Worm (Caenorhabditis elegans) whole organism, L1 larva: Measurements from ENCODE around the gene W07E11.1.

Experiments
- C04F5.9 ChIP-seq: sonication (generic microtip); optimal IDR thresholded peaks from 2 replicates; lab custom pipeline; 2016; ENCODE audit warnings: missing genetic modification characterization, missing compliant biosample characterization
- C16A3.4 ChIP-seq: fragments of 150-350 bp; optimal IDR thresholded peaks from 2 replicates; lab custom pipeline; 2014; ENCODE audit warnings: missing biosample characterization, missing genetic modification characterization
- C34B4.2 ChIP-seq: sonication (generic microtip); optimal IDR thresholded peaks from 2 replicates; lab custom pipeline; 2017; ENCODE audit warnings: mild to moderate bottlenecking, missing genetic modification characterization, missing compliant biosample characterization
- Y116A8C.19 ChIP-seq: sonication (generic microtip); optimal IDR thresholded peaks from 2 replicates; lab custom pipeline; 2016; ENCODE audit warnings: missing compliant biosample characterization, missing genetic modification characterization, borderline replicate concordance
- alr-1 ChIP-seq: fragments of 200-800 bp; sonication (Bioruptor generic); optimal IDR thresholded peaks from 2 replicates; lab custom pipeline; 2018; ENCODE audit warnings: borderline replicate concordance, mild to moderate bottlenecking, missing genetic modification characterization, missing compliant biosample characterization
- aly-2 ChIP-seq: fragments of 150-350 bp; optimal IDR thresholded peaks from 2 replicates; lab custom pipeline; 2014; ENCODE audit warnings: missing biosample characterization, missing genetic modification characterization
- ama-1 ChIP-seq: fragments of 150-350 bp; optimal IDR thresholded peaks from 2 replicates; lab custom pipeline; 2014
- blmp-1 ChIP-seq: fragments of 150-350 bp; optimal IDR thresholded peaks from 2 replicates; lab custom pipeline; 2014; ENCODE audit warnings: missing biosample characterization, missing genetic modification characterization
- ceh-8 ChIP-seq: fragments of 200-800 bp; sonication (Bioruptor generic); optimal IDR thresholded peaks from 2 replicates; lab custom pipeline; 2018; ENCODE audit warnings: mild to moderate bottlenecking, missing genetic modification characterization, moderate library complexity, missing compliant biosample characterization
- ceh-88 ChIP-seq: fragments of 200-800 bp; sonication (Bioruptor generic); IDR thresholded peaks from 2 replicates; pipeline ENCODE4 v1.3.6; 2022; ENCODE audit warnings: missing genetic modification characterization, missing compliant biosample characterization
- efl-1 ChIP-seq, 4 experiments: fragments of 150-350 bp; optimal IDR thresholded peaks in 3 of 4; peaks in 1 of 4; 1 replicate in 1 of 4; 2 replicates in 3 of 4; lab custom pipeline; 2014; ENCODE audit warnings: missing biosample characterization in 2 of 4, missing genetic modification characterization in 2 of 4, missing genetic modification reagents in 2 of 4
- efl-3 ChIP-seq: fragments of 200-800 bp; sonication (Bioruptor generic); optimal IDR thresholded peaks from 2 replicates; lab custom pipeline; 2018; ENCODE audit warnings: mild to moderate bottlenecking, missing genetic modification characterization, missing compliant biosample characterization
- egl-13 ChIP-seq: sonication (generic microtip); optimal IDR thresholded peaks from 2 replicates; lab custom pipeline; 2016; ENCODE audit warnings: missing genotype, missing genetic modification reagents, missing genetic modification characterization, missing compliant biosample characterization
- egl-27 ChIP-seq, 2 experiments: fragments of 150-350 bp in 1 of 2; sonication (generic microtip); optimal IDR thresholded peaks; 3 replicates each; lab custom pipeline; 2017 to 2018; ENCODE audit warnings: missing biosample characterization in 2 of 2, missing genetic modification characterization in 2 of 2, missing genetic modification reagents in 2 of 2
- elt-2 ChIP-seq: sonication (generic microtip); optimal IDR thresholded peaks from 2 replicates; lab custom pipeline; 2016; ENCODE audit warnings: missing genetic modification characterization, mild to moderate bottlenecking, inconsistent platforms, missing compliant biosample characterization, missing genetic modification reagents
- elt-3 ChIP-seq, 6 experiments: fragments of 150-350 bp in 1 of 6; sonication (generic microtip); optimal IDR thresholded peaks; 2 replicates each; lab custom pipeline; 2017 to 2018; ENCODE audit warnings: missing biosample characterization in 6 of 6, missing genetic modification characterization in 6 of 6, inconsistent platforms in 1 of 6
- ets-5 ChIP-seq: fragments of 200-800 bp; sonication (Bioruptor generic); IDR thresholded peaks from 2 replicates; pipeline ENCODE4 v1.3.6; 2022; ENCODE audit warnings: missing genetic modification characterization, missing compliant biosample characterization
- fkh-10 ChIP-seq: sonication (generic microtip); optimal IDR thresholded peaks from 2 replicates; lab custom pipeline; 2017; ENCODE audit warnings: missing biosample characterization, missing genetic modification reagents, missing genetic modification characterization
- fkh-8 ChIP-seq: sonication (generic microtip); optimal IDR thresholded peaks from 2 replicates; lab custom pipeline; 2016; ENCODE audit warnings: mild to moderate bottlenecking, missing genetic modification characterization, missing compliant biosample characterization
- hlh-17 ChIP-seq: fragments of 200-800 bp; sonication (Bioruptor generic); optimal IDR thresholded peaks from 2 replicates; lab custom pipeline; 2018; ENCODE audit warnings: missing genetic modification characterization, mild to moderate bottlenecking, missing compliant biosample characterization, moderate library complexity, borderline replicate concordance
- hlh-4 ChIP-seq: sonication (generic microtip); optimal IDR thresholded peaks from 2 replicates; lab custom pipeline; 2016; ENCODE audit warnings: mild to moderate bottlenecking, missing genetic modification characterization, missing compliant biosample characterization
- hpl-2 ChIP-seq: fragments of 150-350 bp; optimal IDR thresholded peaks from 2 replicates; lab custom pipeline; 2014; ENCODE audit warnings: missing biosample characterization, missing genetic modification reagents, missing genetic modification characterization
- irx-1 ChIP-seq: sonication (generic microtip); optimal IDR thresholded peaks from 2 replicates; lab custom pipeline; 2016; ENCODE audit warnings: missing genetic modification characterization, missing compliant biosample characterization
- lin-13 ChIP-seq: fragments of 150-350 bp; optimal IDR thresholded peaks from 2 replicates; lab custom pipeline; 2014; ENCODE audit warnings: missing biosample characterization, missing genetic modification reagents, missing genetic modification characterization
- lin-14 ChIP-seq: fragments of 200-800 bp; sonication (Bioruptor generic); optimal IDR thresholded peaks from 2 replicates; lab custom pipeline; 2018; ENCODE audit warnings: mild to moderate bottlenecking, missing genetic modification characterization, moderate library complexity, missing compliant biosample characterization
- lir-3 ChIP-seq: sonication (generic microtip); optimal IDR thresholded peaks from 2 replicates; lab custom pipeline; 2016; ENCODE audit warnings: mild to moderate bottlenecking, missing genetic modification characterization, moderate library complexity, missing compliant biosample characterization; ENCODE audit not compliant: poor library complexity
- lsy-2 ChIP-seq, 2 experiments: fragments of 150-350 bp; optimal IDR thresholded peaks; 2 replicates each; lab custom pipeline; 2014; ENCODE audit warnings: missing biosample characterization in 2 of 2, missing genetic modification characterization in 2 of 2
- mab-9 ChIP-seq: fragments of 200-800 bp; sonication (Bioruptor generic); IDR thresholded peaks from 2 replicates; pipeline ENCODE4 v1.3.6; 2022; ENCODE audit warnings: missing genetic modification reagents, missing genetic modification characterization, missing compliant biosample characterization
- mdl-1 ChIP-seq, 2 experiments: fragments of 150-350 bp; optimal IDR thresholded peaks; 2 replicates each; lab custom pipeline; 2014 to 2017; ENCODE audit warnings: missing biosample characterization in 2 of 2, missing genetic modification characterization in 2 of 2, inconsistent platforms in 1 of 2
- mef-2 ChIP-seq: fragments of 150-350 bp; optimal IDR thresholded peaks from 2 replicates; lab custom pipeline; 2014; ENCODE audit warnings: missing biosample characterization, missing genetic modification characterization
- mep-1 ChIP-seq: fragments of 150-350 bp; optimal IDR thresholded peaks from 2 replicates; lab custom pipeline; 2014; ENCODE audit warnings: missing biosample characterization, missing genetic modification characterization
- nhr-12 ChIP-seq: sonication (generic microtip); optimal IDR thresholded peaks from 2 replicates; lab custom pipeline; 2017; ENCODE audit warnings: missing biosample characterization, missing genetic modification characterization
- nhr-19 ChIP-seq: fragments of 200-800 bp; sonication (Bioruptor generic); conservative IDR thresholded peaks from 2 replicates; pipeline ENCODE4 v1.3.6; 2022; ENCODE audit warnings: missing genetic modification characterization, missing compliant biosample characterization
- nhr-20 ChIP-seq: sonication (generic microtip); optimal IDR thresholded peaks from 2 replicates; lab custom pipeline; 2016; ENCODE audit warnings: mild to moderate bottlenecking, missing genetic modification characterization, missing compliant biosample characterization
- nhr-47 ChIP-seq: sonication (generic microtip); optimal IDR thresholded peaks from 2 replicates; lab custom pipeline; 2016; ENCODE audit warnings: mild to moderate bottlenecking, missing genetic modification characterization, moderate library complexity, missing compliant biosample characterization
- nhr-71 ChIP-seq: sonication (generic microtip); optimal IDR thresholded peaks from 2 replicates; lab custom pipeline; 2016; ENCODE audit warnings: mild to moderate bottlenecking, missing genetic modification characterization, moderate library complexity, missing compliant biosample characterization
- nhr-85 ChIP-seq: sonication (generic microtip); peaks from one replicate; lab custom pipeline; 2016; ENCODE audit warnings: missing genetic modification characterization, inconsistent platforms, missing compliant biosample characterization
- pqm-1 ChIP-seq: sonication (generic microtip); optimal IDR thresholded peaks from 3 replicates; lab custom pipeline; 2017; ENCODE audit warnings: missing biosample characterization, missing genetic modification characterization
- snpc-4 ChIP-seq: fragments of 150-350 bp; optimal IDR thresholded peaks from 2 replicates; lab custom pipeline; 2014; ENCODE audit warnings: missing biosample characterization, missing genetic modification characterization
- snu-23 ChIP-seq: sonication (generic microtip); optimal IDR thresholded peaks from 2 replicates; lab custom pipeline; 2016; ENCODE audit warnings: missing genetic modification characterization, missing compliant biosample characterization
- sox-4 ChIP-seq: sonication (generic microtip); optimal IDR thresholded peaks from 2 replicates; lab custom pipeline; 2016; ENCODE audit warnings: missing genetic modification characterization, missing compliant biosample characterization
- sup-37 ChIP-seq: fragments of 200-800 bp; sonication (Bioruptor generic); optimal IDR thresholded peaks from 2 replicates; lab custom pipeline; 2018; ENCODE audit warnings: mild to moderate bottlenecking, missing genetic modification characterization, missing compliant biosample characterization
- unc-30 ChIP-seq: sonication (generic microtip); optimal IDR thresholded peaks from 2 replicates; lab custom pipeline; 2017; ENCODE audit warnings: missing biosample characterization, missing genetic modification characterization
- unc-62 ChIP-seq: fragments of 150-350 bp; optimal IDR thresholded peaks from 2 replicates; lab custom pipeline; 2014; ENCODE audit warnings: missing biosample characterization, missing genetic modification reagents, missing genetic modification characterization
- xbp-1 ChIP-seq: sonication (generic microtip); optimal IDR thresholded peaks from 2 replicates; lab custom pipeline; 2016; ENCODE audit warnings: missing genetic modification characterization, missing compliant biosample characterization
- zag-1 ChIP-seq: fragments of 150-350 bp; optimal IDR thresholded peaks from 2 replicates; lab custom pipeline; 2014; ENCODE audit warnings: missing biosample characterization, missing genetic modification characterization
- zip-4 ChIP-seq: fragments of 200-800 bp; sonication (Bioruptor generic); optimal IDR thresholded peaks from 2 replicates; lab custom pipeline; 2018; ENCODE audit warnings: mild to moderate bottlenecking, missing genetic modification characterization, moderate library complexity, missing compliant biosample characterization
- ztf-4 ChIP-seq: fragments of 150-350 bp; optimal IDR thresholded peaks from 2 replicates; lab custom pipeline; 2014; ENCODE audit warnings: missing biosample characterization, missing genetic modification characterization

W07E11.1 gene

ce11 chrX:10051625-10052024 lies 32.8 kb upstream of the W07E11.1 start (continued):
- TF ChIP-seq unc-30 (tag; lab: Kevin White, UChicago) (no peak), hlh-17 (GFP tag; lab: Kevin White, UChicago) (no peak), nhr-47 (tag; lab: Kevin White, UChicago) (peak; percentile 33), egl-13 (tag; lab: Kevin White, UChicago) (no peak), fkh-8 (tag; lab: Kevin White, UChicago) (no peak), aly-2 (tag; lab: Kevin White, UChicago) (no peak), hlh-4 (no peak), xbp-1 (no peak), ceh-88 (GFP tag; lab: Robert Waterston, UW) (no peak), lin-13 (GFP tag; lab: Kevin White, UChicago) (no peak), mef-2 (no peak), sox-4 (tag; lab: Kevin White, UChicago) (no peak), irx-1 (tag; lab: Kevin White, UChicago) (no peak), blmp-1 (peak; percentile 28), elt-3 (tag; optimal IDR thresholded peaks at IDR 0.05; lab: Kevin White, UChicago) (peak in 4 of 6 experiments; percentile 4 to 87 (median 43)), C04F5.9 (no peak), hpl-2 (no peak), mab-9 (GFP tag; lab: Robert Waterston, UW) (no peak), ceh-8 (GFP tag; lab: Kevin White, UChicago) (no peak), pqm-1 (no peak), efl-3 (GFP tag; lab: Kevin White, UChicago) (no peak), mdl-1 (tag; optimal IDR thresholded peaks at IDR 0.05; lab: Kevin White, UChicago) (peak in 1 of 2 experiments; percentile 70), lsy-2 (tag; optimal IDR thresholded peaks at IDR 0.05; lab: Kevin White, UChicago) (no peak), C34B4.2 (tag; lab: Kevin White, UChicago) (no peak), alr-1 (tag; lab: Kevin White, UChicago) (no peak), zag-1 (tag; lab: Kevin White, UChicago) (no peak), ets-5 (no peak), snpc-4 (tag; lab: Kevin White, UChicago) (no peak), zip-4 (GFP tag; lab: Kevin White, UChicago) (no peak), egl-27 (tag; optimal IDR thresholded peaks at IDR 0.05; lab: Kevin White, UChicago) (no peak), unc-62 (GFP tag; lab: Kevin White, UChicago) (no peak), lir-3 (tag; lab: Kevin White, UChicago) (peak; percentile 32), fkh-10 (no peak), mep-1 (tag; lab: Kevin White, UChicago) (peak; percentile 17), Y116A8C.19 (no peak), nhr-19 (GFP tag; lab: Robert Waterston, UW) (peak; percentile 64), C16A3.4 (no peak), ztf-4 (peak; percentile 12)

ce11 chrX:10053742-10054409 lies 30.5 kb upstream of the W07E11.1 start, which contains the start of gene cbs-1:
cbs-1 (plus strand) TSS chrX:10054275.
- peak; percentile 57 for TF ChIP-seq nhr-20
- TF ChIP-seq elt-3 (tag; optimal IDR thresholded peaks at IDR 0.05; lab: Kevin White, UChicago): peak in 1 of 6 experiments; percentile 2
- peak; percentile 35 for TF ChIP-seq nhr-71 (tag; lab: Kevin White, UChicago)
- TF ChIP-seq elt-2 (tag; lab: Kevin White, UChicago): peak; percentile 71
- no peak for TF ChIP-seq irx-1 (tag; lab: Kevin White, UChicago)
- no peak for TF ChIP-seq efl-1 (optimal IDR thresholded peaks at IDR 0.05; lab: Kevin White, UChicago)
- peak in 1 of 2 experiments; percentile 64 for TF ChIP-seq efl-1 (GFP tag; optimal IDR thresholded peaks at IDR 0.05 in 1 of 2; lab: Kevin White, UChicago)
- no peak for TF ChIP-seq ama-1 (lab: Kevin White, UChicago)
- peak; percentile 46 for TF ChIP-seq lin-14 (GFP tag; lab: Kevin White, UChicago)
- TF ChIP-seq sup-37 (GFP tag; lab: Kevin White, UChicago): no peak
- TF ChIP-seq nhr-85: peak; percentile 58
- TF ChIP-seq nhr-12 (tag; lab: Kevin White, UChicago): no peak
- TF ChIP-seq Y116A8C.19: no peak
- peak; percentile 16 for TF ChIP-seq snu-23 (GFP tag; lab: Kevin White, UChicago)
